Worm (Caenorhabditis elegans): ENCODE measurements around the gene ceh-54.

Gene ceh-54

ce11 chrX:6238973-6239372 is 44.9 kb upstream of the ceh-54 start, which contains the start of gene rml-3:
TSS of gene rml-3 (minus strand) at chrX:6239065.
- TF ChIP-seq tlp-1 (tag; optimal IDR thresholded peaks at IDR 0.05), result no peak
- TF ChIP-seq blmp-1 (tag; optimal IDR thresholded peaks at IDR 0.05), result peak; percentile 19
- peak; percentile 25 for TF ChIP-seq nhr-85 (tag)
- no peak for TF ChIP-seq nhr-90 (tag; optimal IDR thresholded peaks at IDR 0.05; ENCODE audit: poor library complexity)
- TF ChIP-seq lin-14 (GFP tag; optimal IDR thresholded peaks at IDR 0.05), result peak; percentile 25

ce11 chrX:6235443-6235842 is 41.4 kb upstream of the ceh-54 start, which contains the start of gene hsp-43:
TSS of gene hsp-43 (minus strand) at chrX:6235543.
- TF ChIP-seq unc-62 (GFP tag; optimal IDR thresholded peaks at IDR 0.05), result no peak
- TF ChIP-seq skn-1 (tag; optimal IDR thresholded peaks at IDR 0.05), result peak; percentile 19
- peak; percentile 78 for TF ChIP-seq blmp-1 (tag; optimal IDR thresholded peaks at IDR 0.05)

- TF ChIP-seq pqm-1 (tag; optimal IDR thresholded peaks at IDR 0.05), result no peak
- no peak for TF ChIP-seq tbx-2 (tag; optimal IDR thresholded peaks at IDR 0.05)
- no peak for TF ChIP-seq snpc-4 (tag; optimal IDR thresholded peaks at IDR 0.05)
- TF ChIP-seq unc-86 (tag; optimal IDR thresholded peaks at IDR 0.05), result no peak
- TF ChIP-seq hlh-17 (GFP tag; optimal IDR thresholded peaks at IDR 0.05; ENCODE audit: borderline replicate concordance), result no peak
- no peak for TF ChIP-seq lin-15B (tag; optimal IDR thresholded peaks at IDR 0.05)
- TF ChIP-seq nhr-85 (tag), result no peak
- no peak for TF ChIP-seq pax-3 (tag; optimal IDR thresholded peaks at IDR 0.05)
- TF ChIP-seq F16B12.6 (tag; optimal IDR thresholded peaks at IDR 0.05), result no peak
- TF ChIP-seq sox-4 (tag; optimal IDR thresholded peaks at IDR 0.05), result no peak
- no peak for TF ChIP-seq fos-1 (tag; optimal IDR thresholded peaks at IDR 0.05)
- TF ChIP-seq nhr-76 (tag; optimal IDR thresholded peaks at IDR 0.05), result no peak
- TF ChIP-seq C04F5.9 (tag; optimal IDR thresholded peaks at IDR 0.05), result no peak
- no peak for TF ChIP-seq fkh-4 (tag; optimal IDR thresholded peaks at IDR 0.05; ENCODE audit: borderline replicate concordance)
- TF ChIP-seq fkh-8 (tag; optimal IDR thresholded peaks at IDR 0.05), result no peak
These were observed 39.1 kb upstream of the ceh-54 start, which contains the start of gene C14F11.4 for ce11 chrX:6232998-6233626. TSS of gene C14F11.4 (minus strand) at chrX:6233048.

- TF ChIP-seq blmp-1 (tag; optimal IDR thresholded peaks at IDR 0.05) (no peak), lin-39 (tag; optimal IDR thresholded peaks at IDR 0.05) (no peak), hlh-4 (tag; optimal IDR thresholded peaks at IDR 0.05) (no peak)
These were observed 36.6 kb upstream of the ceh-54 start, which contains the start of gene lite-1 for ce11 chrX:6230669-6231068. TSS of gene lite-1 (minus strand) at chrX:6230769.

- TF ChIP-seq rnt-1 (tag; optimal IDR thresholded peaks at IDR 0.05), result peak; percentile 22
- no peak for TF ChIP-seq dsc-1 (tag; optimal IDR thresholded peaks at IDR 0.05)
- no peak for TF ChIP-seq aha-1 (tag; optimal IDR thresholded peaks at IDR 0.05)
- peak; percentile 41 for TF ChIP-seq lin-14 (GFP tag; optimal IDR thresholded peaks at IDR 0.05)
- TF ChIP-seq isw-1 (GFP tag; IDR thresholded peaks at IDR 0.05), result no peak
These were observed 30.8 kb upstream of the ceh-54 start for ce11 chrX:6224841-6225240.

ce11 chrX:6221097-6221496 is 27.1 kb upstream of the ceh-54 start:
- TF ChIP-seq dsc-1 (tag; optimal IDR thresholded peaks at IDR 0.05) (peak; percentile 96), fkh-4 (tag; optimal IDR thresholded peaks at IDR 0.05; ENCODE audit: borderline replicate concordance) (peak; percentile 61), pax-3 (tag; optimal IDR thresholded peaks at IDR 0.05) (no peak)

- TF ChIP-seq nhr-76 (tag; optimal IDR thresholded peaks at IDR 0.05) (no peak), fkh-8 (tag; optimal IDR thresholded peaks at IDR 0.05) (peak; percentile 46), C16A3.4 (tag; optimal IDR thresholded peaks at IDR 0.05) (peak; percentile 69), dpl-1 (GFP tag; optimal IDR thresholded peaks at IDR 0.05) (no peak), mep-1 (tag; optimal IDR thresholded peaks at IDR 0.05) (peak; percentile 56), xbp-1 (tag; optimal IDR thresholded peaks at IDR 0.05) (peak; percentile 64), efl-1 (optimal IDR thresholded peaks at IDR 0.05) (peak in 1 of 2 experiments; percentile 14), efl-1 (GFP tag; optimal IDR thresholded peaks at IDR 0.05 in 1 of 2) (peak in 1 of 2 experiments; percentile 91), snpc-4 (tag; optimal IDR thresholded peaks at IDR 0.05) (no peak), grh-1 (GFP tag; IDR thresholded peaks at IDR 0.05) (no peak), efl-3 (GFP tag; optimal IDR thresholded peaks at IDR 0.05) (no peak), F16B12.6 (tag; optimal IDR thresholded peaks at IDR 0.05) (no peak), ceh-82 (tag; optimal IDR thresholded peaks at IDR 0.05) (peak; percentile 24 to 55 (median 31)), irx-1 (tag; optimal IDR thresholded peaks at IDR 0.05) (peak; percentile 52), nhr-85 (tag) (peak; percentile 74), blmp-1 (tag; optimal IDR thresholded peaks at IDR 0.05) (no peak), C04F5.9 (tag; optimal IDR thresholded peaks at IDR 0.05) (no peak), nhr-77 (tag; optimal IDR thresholded peaks at IDR 0.05) (peak; percentile 14), jun-1 (tag; optimal IDR thresholded peaks at IDR 0.05) (peak; percentile 23), ztf-4 (tag; optimal IDR thresholded peaks at IDR 0.05) (no peak), unc-62 (GFP tag; optimal IDR thresholded peaks at IDR 0.05) (no peak)
These were observed 25.9 kb upstream of the ceh-54 start for ce11 chrX:6219892-6220291.

Measured in whole organism, L1 larva.